Worm (Caenorhabditis elegans) whole organism, late embryonic: Measurements from ENCODE around the gene Y38H8A.7.

Source experiments
- ceh-31 ChIP-seq: sonication (generic microtip); optimal IDR thresholded peaks from 2 replicates; lab custom pipeline; 2016; ENCODE audit warnings: missing genetic modification characterization, missing compliant biosample characterization
- ceh-48 ChIP-seq: sonication (generic microtip); optimal IDR thresholded peaks from 2 replicates; lab custom pipeline; 2016; ENCODE audit warnings: missing genetic modification characterization, inconsistent platforms, missing compliant biosample characterization

DNA sequence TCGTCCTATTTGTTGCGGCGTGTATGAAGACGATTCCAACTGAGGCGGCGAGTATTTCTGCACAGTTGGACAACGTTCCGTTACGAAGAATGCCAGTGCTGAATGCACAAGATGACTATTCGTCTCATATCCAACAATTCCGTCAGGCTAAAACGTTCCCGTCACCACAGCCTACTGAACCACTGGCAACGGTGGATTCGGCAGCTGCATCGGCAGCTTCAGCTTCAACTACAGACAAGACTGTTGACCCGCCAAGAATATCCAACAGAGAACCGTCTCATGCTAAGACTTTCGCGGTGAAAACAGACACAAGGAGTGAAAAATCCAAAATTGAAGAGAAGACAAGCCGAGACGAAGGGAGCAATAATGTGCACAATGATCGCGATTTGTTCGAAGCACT lies 28.3 kb downstream of the Y38H8A.7 start:
- no peak for TF ChIP-seq ceh-31
- TF ChIP-seq ceh-48 (tag; lab: Kevin White, UChicago) = no peak
